3 worm cellular contexts compared by ENCODE assay signal in the genomic region with DNA sequence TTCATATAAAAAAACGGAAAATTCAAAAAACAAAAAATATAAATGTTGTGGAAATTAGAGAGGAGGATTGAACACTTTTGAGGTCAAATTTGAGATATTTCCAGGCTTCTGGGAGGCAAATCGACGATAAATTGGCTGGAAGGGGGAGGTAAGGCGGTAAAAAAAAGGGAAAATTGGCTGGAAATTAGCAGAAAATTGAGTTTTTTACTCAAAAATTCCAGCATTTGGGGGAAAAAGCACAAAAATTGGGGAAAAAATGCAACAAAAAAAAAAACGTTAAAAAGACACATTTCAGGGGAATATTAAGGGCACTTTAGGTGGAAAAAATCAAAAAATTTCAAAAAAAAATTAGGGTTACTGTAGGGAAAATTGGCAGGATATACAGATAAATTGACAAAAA.
TF ChIP-seq lines count a peak whose summit lies in the region.

No protein-coding gene starts in this region.

TF ChIP-seq in whole organism, L1 larva, 84 proteins besides CTCF, POLR2A, EP300 and RAD21:
- TF ChIP-seq skn-1 (tag; optimal IDR thresholded peaks at IDR 0.05; lab: Kevin White, UChicago) (no peak), pqm-1 (tag; optimal IDR thresholded peaks at IDR 0.05; lab: Kevin White, UChicago) (no peak), efl-1 (optimal IDR thresholded peaks at IDR 0.05; lab: Kevin White, UChicago) (no peak), efl-1 (GFP tag; optimal IDR thresholded peaks at IDR 0.05 in 1 of 2; lab: Kevin White, UChicago) (peak in 1 of 2 experiments; percentile 79), nhr-77 (tag; optimal IDR thresholded peaks at IDR 0.05; lab: Kevin White, UChicago) (no peak), blmp-1 (tag; optimal IDR thresholded peaks at IDR 0.05; lab: Kevin White, UChicago) (no peak), nhr-71 (tag; optimal IDR thresholded peaks at IDR 0.05; lab: Kevin White, UChicago) (no peak), nhr-12 (tag; optimal IDR thresholded peaks at IDR 0.05; lab: Kevin White, UChicago) (no peak), sup-37 (GFP tag; optimal IDR thresholded peaks at IDR 0.05; lab: Kevin White, UChicago) (no peak), mep-1 (tag; optimal IDR thresholded peaks at IDR 0.05; lab: Kevin White, UChicago) (no peak), fkh-10 (GFP tag; optimal IDR thresholded peaks at IDR 0.05; lab: Kevin White, UChicago) (no peak), nhr-20 (tag; optimal IDR thresholded peaks at IDR 0.05; lab: Kevin White, UChicago) (no peak), sptf-1 (tag; optimal IDR thresholded peaks at IDR 0.05; lab: Kevin White, UChicago) (peak; percentile 81), ceh-90 (tag; optimal IDR thresholded peaks at IDR 0.05; lab: Kevin White, UChicago) (no peak), rnt-1 (tag; optimal IDR thresholded peaks at IDR 0.05; lab: Kevin White, UChicago) (no peak), tbx-2 (tag; optimal IDR thresholded peaks at IDR 0.05; lab: Kevin White, UChicago) (no peak), F16B12.6 (tag; optimal IDR thresholded peaks at IDR 0.05; lab: Kevin White, UChicago) (no peak), fkh-8 (tag; optimal IDR thresholded peaks at IDR 0.05; lab: Kevin White, UChicago) (no peak), elt-2 (tag; optimal IDR thresholded peaks at IDR 0.05; lab: Kevin White, UChicago) (no peak)

TF ChIP-seq in whole organism, early embryonic, 17 proteins besides CTCF, POLR2A, EP300 and RAD21:
- 0 out of 2 replicates have a peak, but pooled peaks have one; percentile 8 for TF ChIP-seq tbx-37 (GFP tag; conservative IDR thresholded peaks at IDR 0.05; lab: Robert Waterston, UW)
- no peak for TF ChIP-seq tra-4 (tag; optimal IDR thresholded peaks at IDR 0.05; lab: Kevin White, UChicago)
TF ChIP-seq in whole organism, early embryonic: peak in this region for 1.

TF ChIP-seq in whole organism, mixed stage, embryonic, 35 proteins besides CTCF, POLR2A, EP300 and RAD21:
- TF ChIP-seq ceh-43 (GFP tag; optimal IDR thresholded peaks at IDR 0.05; lab: Kevin White, UChicago) (no peak), sptf-1 (tag; optimal IDR thresholded peaks at IDR 0.05; lab: Kevin White, UChicago) (peak; percentile 19)
TF ChIP-seq in whole organism, mixed stage, embryonic: peak in this region for 1.
